Fruit fly (Drosophila melanogaster): ENCODE data around the gene CG43844.

CG43844 gene

DNA sequence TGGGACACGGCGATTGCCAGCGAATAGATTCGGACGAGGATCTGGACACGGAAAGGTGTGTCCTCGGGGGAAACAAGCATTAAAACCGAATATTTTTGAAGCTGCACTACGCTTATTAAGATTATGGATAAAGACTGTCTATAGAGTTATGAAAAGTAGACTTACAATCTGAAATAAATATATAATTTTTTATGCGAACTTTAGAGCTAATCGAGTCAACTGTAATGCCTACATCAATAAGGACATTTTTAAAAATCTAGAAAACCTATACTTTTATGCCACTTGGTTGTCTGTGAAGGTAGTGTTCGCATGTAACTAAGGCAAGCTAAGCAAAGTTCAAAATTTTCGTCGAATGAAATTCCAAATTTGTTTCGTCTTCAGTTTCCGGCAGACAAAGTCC lies 15.9 kb upstream of the CG43844 start, which contains the start of gene CG31178:
Gene CG31178, plus strand, starts transcription at position 301 of the 400 bp plus-strand sequence.
- no peak for TF ChIP-seq jigr1 (GFP tag; IDR thresholded peaks at IDR 0.05)
- peak; percentile 28 for TF ChIP-seq Ets65A (GFP tag)

DNA sequence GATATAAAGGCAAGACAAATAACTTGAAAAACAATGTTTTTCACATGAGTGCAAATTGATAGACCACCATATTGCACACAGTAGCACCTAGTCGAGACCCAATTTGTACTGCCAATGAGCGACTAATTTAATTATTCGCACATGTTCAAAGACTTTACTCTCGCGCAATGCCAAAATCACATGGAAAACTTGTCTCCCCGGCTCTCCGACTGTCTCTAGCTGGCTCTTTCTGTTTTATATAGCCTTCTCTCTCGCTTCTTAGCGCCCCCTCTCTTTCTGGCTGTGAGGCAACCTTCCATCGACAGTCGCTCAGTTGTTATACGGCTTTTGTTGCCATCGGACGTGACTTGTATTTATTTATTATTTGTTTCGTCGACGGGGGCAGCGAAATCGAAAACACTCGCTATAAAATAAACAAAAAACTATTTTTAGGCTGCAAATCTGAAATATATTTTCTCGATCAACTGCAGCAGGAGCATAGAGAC lies 14.3 kb upstream of the CG43844 start, which contains the start of gene CG6656:
Gene CG6656, plus strand, starts transcription at position 312 of the 485 bp plus-strand sequence.
- TF ChIP-seq nom (GFP tag; optimal IDR thresholded peaks at IDR 0.05) (peak; percentile 33), Med (GFP tag) (peak; percentile 81), vvl (GFP tag; IDR thresholded peaks at IDR 0.05) (peak; percentile 72; the same call in 1 of the 2 replicates), Meics (GFP tag; optimal IDR thresholded peaks at IDR 0.05) (no peak), CG13123 (GFP tag; optimal IDR thresholded peaks at IDR 0.05) (no peak), CG8290 (GFP tag; optimal IDR thresholded peaks at IDR 0.05) (no peak), CG8290 (tag; optimal IDR thresholded peaks at IDR 0.05) (peak in 1 of 2 experiments; percentile 46), NfI (GFP tag; optimal IDR thresholded peaks at IDR 0.05) (no peak), sima (GFP tag; optimal IDR thresholded peaks at IDR 0.05) (no peak), CG15514 (GFP tag; optimal IDR thresholded peaks at IDR 0.05) (peak; percentile 45), CG13287 (GFP tag; IDR thresholded peaks at IDR 0.05; ENCODE audit: partially characterized antibody) (peak; percentile 33; the same call in 1 of the 2 replicates), bsh (GFP tag; optimal IDR thresholded peaks at IDR 0.05) (peak in 1 of 2 experiments; percentile 1), CG5180 (GFP tag; optimal IDR thresholded peaks at IDR 0.05) (no peak), wdn (GFP tag; IDR thresholded peaks at IDR 0.05) (no peak), Vsx1 (GFP tag; optimal IDR thresholded peaks at IDR 0.05) (no peak), CG14441 (GFP tag; IDR thresholded peaks at IDR 0.05) (0 out of 2 replicates have a peak, but pooled peaks have one; percentile 17), CG10543 (GFP tag; optimal IDR thresholded peaks at IDR 0.05) (peak; percentile 75), NFAT (GFP tag; IDR thresholded peaks at IDR 0.05) (peak; percentile 34; the same call in 1 of the 2 replicates), unc-4 (GFP tag; IDR thresholded peaks at IDR 0.05; ENCODE audit: partially characterized antibody) (peak; percentile 28; the same call in 1 of the 2 replicates), oc (tag; optimal IDR thresholded peaks at IDR 0.05) (peak; percentile 21), CG10565 (GFP tag; optimal IDR thresholded peaks at IDR 0.05) (no peak), Dll (GFP tag; IDR thresholded peaks at IDR 0.05; ENCODE audit: partially characterized antibody) (0 out of 4 replicates have a peak, but pooled peaks have one; percentile 8), Pdp1 (GFP tag; optimal IDR thresholded peaks at IDR 0.05) (peak in 1 of 2 experiments; percentile 54), sim (GFP tag; IDR thresholded peaks at IDR 0.05) (no peak), Ets65A (GFP tag) (peak; percentile 68), Dbx (GFP tag; IDR thresholded peaks at IDR 0.05) (peak; percentile 32; the same call in 1 of the 3 replicates), CG6175 (GFP tag; IDR thresholded peaks at IDR 0.05) (no peak; the same call in 2 of the 3 replicates), CG11696 (GFP tag; IDR thresholded peaks at IDR 0.05) (no peak), insv (GFP tag; optimal IDR thresholded peaks at IDR 0.05) (no peak), Jarid2 (GFP tag; optimal IDR thresholded peaks at IDR 0.05) (peak; percentile 75), sna (GFP tag; IDR thresholded peaks at IDR 0.05; ENCODE audit: partially characterized antibody) (0 out of 2 replicates have a peak, but pooled peaks have one; percentile 36), rib (GFP tag; IDR thresholded peaks at IDR 0.05) (peak; percentile 90), CG12155 (GFP tag; optimal IDR thresholded peaks at IDR 0.05) (peak; percentile 25), sr (GFP tag; IDR thresholded peaks at IDR 0.05) (peak; percentile 70; the same call in 2 of the 3 replicates), exex (tag; optimal IDR thresholded peaks at IDR 0.05) (no peak), fd64A (GFP tag; optimal IDR thresholded peaks at IDR 0.05) (no peak), sob (GFP tag; IDR thresholded peaks at IDR 0.05) (0 out of 2 replicates have a peak, but pooled peaks have one; percentile 17), Scr (GFP tag; IDR thresholded peaks at IDR 0.05; ENCODE audit: partially characterized antibody) (peak; percentile 42; the same call in 1 of the 2 replicates), CG33213 (GFP tag; optimal IDR thresholded peaks at IDR 0.05) (no peak), CG14860 (GFP tag; IDR thresholded peaks at IDR 0.05; ENCODE audit: partially characterized antibody) (0 out of 3 replicates have a peak, but pooled peaks have one; percentile 28), CG9215 (GFP tag; IDR thresholded peaks at IDR 0.05) (no peak), CG1832 (GFP tag; optimal IDR thresholded peaks at IDR 0.05) (peak; percentile 83), al (GFP tag; IDR thresholded peaks at IDR 0.05) (no peak), CG6813 (GFP tag; optimal IDR thresholded peaks at IDR 0.05) (peak; percentile 1), Drgx (GFP tag; IDR thresholded peaks at IDR 0.05) (peak; percentile 49; the same call in 1 of the 2 replicates)

Data from whole organism, embryonic.